Fruit fly (Drosophila melanogaster) whole organism, wandering third instar larva: ENCODE results near the gene Tlk.
A peak's percentile ranks its signal among the peaks of the same experiment; 100 is the strongest.

Experiments used
- Abd-B ChIP-seq: fragments of >200 bp; optimal IDR thresholded peaks from 2 replicates; lab custom pipeline; 2017; ENCODE audit warnings: missing biosample characterization, missing genetic modification characterization
- CG32264 ChIP-seq: fragments of 200-800 bp; sonication (Bioruptor generic); optimal IDR thresholded peaks from 2 replicates; lab custom pipeline; 2016; ENCODE audit warnings: missing biosample characterization, missing genetic modification characterization
- CG9705 ChIP-seq: fragments of 200-800 bp; sonication (Bioruptor generic); optimal IDR thresholded peaks from 2 replicates; lab custom pipeline; 2018; ENCODE audit warnings: missing biosample characterization, mild to moderate bottlenecking, missing genetic modification characterization
- CrebA ChIP-seq: fragments of 200-800 bp; sonication (Bioruptor generic); optimal IDR thresholded peaks from 2 replicates; lab custom pipeline; 2016; ENCODE audit warnings: missing biosample characterization, mild to moderate bottlenecking, missing genetic modification characterization, borderline replicate concordance
- Dfd ChIP-seq: fragments of >200 bp; optimal IDR thresholded peaks from 2 replicates; lab custom pipeline; 2017; ENCODE audit warnings: missing biosample characterization, missing genetic modification characterization
- Dif ChIP-seq: fragments of 200-275, 200-300 bp; sonication (Bioruptor generic); optimal IDR thresholded peaks from 2 replicates; lab custom pipeline; 2018; ENCODE audit warnings: missing biosample characterization, missing genetic modification characterization; ENCODE audit not compliant: partially characterized antibody
- GATAd ChIP-seq: sonication (Bioruptor generic); optimal IDR thresholded peaks from 2 replicates; lab custom pipeline; 2016; ENCODE audit warnings: missing biosample characterization, missing genetic modification characterization
- HLH106 ChIP-seq: fragments of 200-800 bp; optimal IDR thresholded peaks from 3 replicates; lab custom pipeline; 2019; ENCODE audit warnings: missing biosample characterization, mild to moderate bottlenecking, missing genetic modification characterization, moderate library complexity
- Hnf4 ChIP-seq: fragments of 200-800 bp; sonication (Bioruptor generic); optimal IDR thresholded peaks from 2 replicates; lab custom pipeline; 2016; ENCODE audit warnings: missing biosample characterization, mild to moderate bottlenecking, missing genetic modification characterization
- Hr78 ChIP-seq: fragments of >200 bp; optimal IDR thresholded peaks from 2 replicates; lab custom pipeline; 2017; ENCODE audit warnings: missing biosample characterization, missing genetic modification characterization
- Hr83 ChIP-seq: fragments of 200-300 bp; sonication (Bioruptor generic); optimal IDR thresholded peaks from 2 replicates; lab custom pipeline; 2016; ENCODE audit warnings: missing biosample characterization, mild to moderate bottlenecking, missing genetic modification characterization, moderate library complexity; ENCODE audit not compliant: poor library complexity, severe bottlenecking
- Jra ChIP-seq: sonication (Bioruptor generic); optimal IDR thresholded peaks from 2 replicates; lab custom pipeline; 2016; ENCODE audit warnings: missing biosample characterization, missing genetic modification characterization
- Mio ChIP-seq: sonication (Bioruptor generic); optimal IDR thresholded peaks from 2 replicates; lab custom pipeline; 2016; ENCODE audit warnings: missing biosample characterization, missing genetic modification characterization
- Myc ChIP-seq: fragments of >200 bp; optimal IDR thresholded peaks from 2 replicates; lab custom pipeline; 2017
- N ChIP-seq: fragments of >200 bp; optimal IDR thresholded peaks from 2 replicates; lab custom pipeline; 2018; ENCODE audit warnings: missing biosample characterization, missing external identifiers, missing genetic modification characterization
- OdsH ChIP-seq: fragments of 200-800 bp; sonication (Bioruptor generic); optimal IDR thresholded peaks from 2 replicates; lab custom pipeline; 2016; ENCODE audit warnings: missing biosample characterization, mild to moderate bottlenecking, missing genetic modification characterization
- Rel ChIP-seq, 2 experiments: fragments of 200-800 bp; sonication (Bioruptor generic) in 1 of 2; optimal IDR thresholded peaks; 2 replicates in 1 of 2; 3 replicates in 1 of 2; lab custom pipeline; 2016 to 2019; ENCODE audit warnings: mild to moderate bottlenecking in 2 of 2, missing biosample characterization in 2 of 2, missing genetic modification characterization in 2 of 2, moderate library complexity in 1 of 2
- Sp1 ChIP-seq: fragments of 200-800 bp; sonication (Bioruptor generic); optimal IDR thresholded peaks from 3 replicates; lab custom pipeline; 2019; ENCODE audit warnings: missing biosample characterization, mild to moderate bottlenecking, missing genetic modification characterization, moderate library complexity
- Vsx2 ChIP-seq: fragments of 200-300, 225-300 bp; sonication (Bioruptor generic); optimal IDR thresholded peaks from 2 replicates; lab custom pipeline; 2018; ENCODE audit warnings: missing biosample characterization, missing genetic modification characterization; ENCODE audit not compliant: partially characterized antibody
- br ChIP-seq: fragments of 200-800 bp; sonication (Bioruptor generic); optimal IDR thresholded peaks from 2 replicates; lab custom pipeline; 2016; ENCODE audit warnings: missing biosample characterization, missing genetic modification characterization
- brk ChIP-seq: fragments of 200-800 bp; sonication (Bioruptor generic); optimal IDR thresholded peaks from 2 replicates; lab custom pipeline; 2016; ENCODE audit warnings: missing biosample characterization, mild to moderate bottlenecking, missing genetic modification characterization
- dl ChIP-seq, 2 experiments: fragments of 175-275, 200-275 bp in 1 of 2; fragments of 200-275 bp in 1 of 2; sonication (Bioruptor generic); optimal IDR thresholded peaks; lab custom pipeline; 2018; ENCODE audit warnings: mild to moderate bottlenecking in 2 of 2, missing biosample characterization in 2 of 2, missing genetic modification characterization in 2 of 2, moderate library complexity in 2 of 2; ENCODE audit not compliant: partially characterized antibody in 2 of 2, insufficient read depth in 1 of 2
- dmrt93B ChIP-seq: fragments of 200-800 bp; sonication (Bioruptor generic); optimal IDR thresholded peaks from 2 replicates; lab custom pipeline; 2018; ENCODE audit warnings: missing biosample characterization, mild to moderate bottlenecking, missing genetic modification characterization
- dsf ChIP-seq: sonication (Bioruptor generic); optimal IDR thresholded peaks from 2 replicates; lab custom pipeline; 2016; ENCODE audit warnings: missing biosample characterization, missing genetic modification characterization, borderline replicate concordance
- ey ChIP-seq: fragments of 200-800 bp; sonication (Bioruptor generic); optimal IDR thresholded peaks from 2 replicates; lab custom pipeline; 2016; ENCODE audit warnings: missing biosample characterization, missing genetic modification characterization
- foxo ChIP-seq, 2 experiments: fragments of 200-800 bp; sonication (Bioruptor generic); optimal IDR thresholded peaks; 2 replicates in 1 of 2; 3 replicates in 1 of 2; lab custom pipeline; 2016 to 2017; ENCODE audit warnings: missing biosample characterization in 2 of 2, missing genetic modification characterization in 2 of 2
- fru ChIP-seq: fragments of 200-800 bp; sonication (Bioruptor generic); optimal IDR thresholded peaks from 3 replicates; lab custom pipeline; 2016; ENCODE audit warnings: missing biosample characterization, mild to moderate bottlenecking, missing genetic modification characterization
- h ChIP-seq: fragments of 200-800 bp; sonication (Bioruptor generic); optimal IDR thresholded peaks from 3 replicates; lab custom pipeline; 2016; ENCODE audit warnings: missing biosample characterization, mild to moderate bottlenecking, missing genetic modification characterization
- jim ChIP-seq: fragments of 175-275, 200-325 bp; sonication (Bioruptor generic); optimal IDR thresholded peaks from 2 replicates; lab custom pipeline; 2016; ENCODE audit warnings: missing biosample characterization, mild to moderate bottlenecking, missing genetic modification characterization
- lola ChIP-seq: fragments of >200 bp; optimal IDR thresholded peaks from 2 replicates; lab custom pipeline; 2017; ENCODE audit warnings: missing biosample characterization, missing genetic modification characterization
- pan ChIP-seq: fragments of >200 bp; optimal IDR thresholded peaks from 2 replicates; lab custom pipeline; 2017
- psq ChIP-seq: fragments of 200-800 bp; sonication (Bioruptor generic); optimal IDR thresholded peaks from 3 replicates; lab custom pipeline; 2017; ENCODE audit warnings: missing biosample characterization, mild to moderate bottlenecking, missing genetic modification characterization, moderate library complexity
- rgr ChIP-seq: fragments of 200-800 bp; sonication (Bioruptor generic); optimal IDR thresholded peaks from 3 replicates; lab custom pipeline; 2016; ENCODE audit warnings: missing biosample characterization, mild to moderate bottlenecking, missing genetic modification characterization
- sage ChIP-seq: fragments of 200-800 bp; sonication (Bioruptor generic); optimal IDR thresholded peaks from 2 replicates; lab custom pipeline; 2016; ENCODE audit warnings: missing biosample characterization, mild to moderate bottlenecking, missing genetic modification characterization
- sv ChIP-seq: fragments of 200-800 bp; sonication (Bioruptor generic); optimal IDR thresholded peaks from 3 replicates; lab custom pipeline; 2016; ENCODE audit warnings: missing biosample characterization, missing genetic modification characterization
- tai ChIP-seq: sonication (Bioruptor generic); optimal IDR thresholded peaks from 2 replicates; lab custom pipeline; 2016; ENCODE audit warnings: missing biosample characterization, missing genetic modification characterization
- usp ChIP-seq: fragments of >200 bp; optimal IDR thresholded peaks from 2 replicates; lab custom pipeline; 2017; ENCODE audit warnings: missing biosample characterization, missing genetic modification characterization
- woc ChIP-seq: sonication (Bioruptor generic); optimal IDR thresholded peaks from 2 replicates; lab custom pipeline; 2016; ENCODE audit warnings: missing biosample characterization, mild to moderate bottlenecking, missing genetic modification characterization

The Tlk gene

DNA sequence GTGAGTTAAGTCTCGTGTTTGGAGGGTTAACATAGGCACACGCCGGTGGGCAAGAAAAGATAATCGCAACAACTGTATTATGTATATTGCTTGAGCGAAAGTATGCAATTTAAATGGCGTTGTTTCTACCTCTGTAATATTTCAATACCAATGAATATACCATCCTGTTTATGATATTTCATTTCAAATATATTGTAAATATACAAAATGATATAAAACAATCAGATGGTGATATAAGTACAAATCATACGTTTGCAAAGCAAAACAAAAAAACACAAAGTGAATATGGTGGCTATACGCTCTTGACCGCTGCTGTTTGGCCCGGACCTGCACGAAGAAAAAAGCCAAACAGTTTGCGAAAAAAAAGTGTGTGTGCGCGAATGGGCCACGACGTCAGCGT lies 28.4 kb downstream of the Tlk start:
- TF ChIP-seq Sp1 (peak; percentile 94), rgr (GFP tag; lab: Kevin White, UChicago) (peak; percentile 88), dsf (GFP tag; lab: Kevin White, UChicago) (peak; percentile 58), Hr78 (GFP tag; lab: Kevin White, UChicago) (no peak), Hr83 (GFP tag; lab: Kevin White, UChicago) (no peak), sage (GFP tag; lab: Kevin White, UChicago) (peak; percentile 77), Abd-B (GFP tag; lab: Kevin White, UChicago) (no peak), CG32264 (GFP tag; lab: Kevin White, UChicago) (peak; percentile 68), N (GFP tag; lab: Kevin White, UChicago) (no peak), OdsH (GFP tag; lab: Kevin White, UChicago) (peak; percentile 82), Dfd (peak; percentile 78), GATAd (no peak), Jra (GFP tag; lab: Kevin White, UChicago) (peak; percentile 18), Hnf4 (peak; percentile 69), tai (peak; percentile 65), usp (GFP tag; lab: Kevin White, UChicago) (no peak), fru (GFP tag; lab: Kevin White, UChicago) (peak; percentile 89), dl (GFP tag; optimal IDR thresholded peaks at IDR 0.05; lab: Kevin White, UChicago; ENCODE audit: insufficient read depth in 1 of 2, partially characterized antibody in 2 of 2) (no peak), psq (peak; percentile 76), Mio (GFP tag; lab: Kevin White, UChicago) (no peak), ey (GFP tag; lab: Kevin White, UChicago) (peak; percentile 87), sv (no peak), h (peak; percentile 89), brk (GFP tag; lab: Kevin White, UChicago) (peak; percentile 60), pan (no peak), CG9705 (GFP tag; lab: Kevin White, UChicago) (peak; percentile 74), HLH106 (tag; lab: Kevin White, UChicago) (peak; percentile 92), woc (GFP tag; lab: Kevin White, UChicago) (peak; percentile 79), dmrt93B (GFP tag; lab: Kevin White, UChicago) (peak; percentile 89), jim (no peak), Myc (lab: Kevin White, UChicago) (no peak), Dif (no peak), br (GFP tag; lab: Kevin White, UChicago) (peak; percentile 82), Vsx2 (GFP tag; lab: Kevin White, UChicago) (no peak), Rel (GFP tag; optimal IDR thresholded peaks at IDR 0.05; lab: Kevin White, UChicago) (peak; percentile 82), Rel (tag; optimal IDR thresholded peaks at IDR 0.05; lab: Kevin White, UChicago) (peak; percentile 49), lola (GFP tag; lab: Kevin White, UChicago) (no peak), CrebA (GFP tag; lab: Kevin White, UChicago) (peak; percentile 77), foxo (GFP tag; optimal IDR thresholded peaks at IDR 0.05; lab: Kevin White, UChicago) (peak; percentile 3 to 91)

DNA sequence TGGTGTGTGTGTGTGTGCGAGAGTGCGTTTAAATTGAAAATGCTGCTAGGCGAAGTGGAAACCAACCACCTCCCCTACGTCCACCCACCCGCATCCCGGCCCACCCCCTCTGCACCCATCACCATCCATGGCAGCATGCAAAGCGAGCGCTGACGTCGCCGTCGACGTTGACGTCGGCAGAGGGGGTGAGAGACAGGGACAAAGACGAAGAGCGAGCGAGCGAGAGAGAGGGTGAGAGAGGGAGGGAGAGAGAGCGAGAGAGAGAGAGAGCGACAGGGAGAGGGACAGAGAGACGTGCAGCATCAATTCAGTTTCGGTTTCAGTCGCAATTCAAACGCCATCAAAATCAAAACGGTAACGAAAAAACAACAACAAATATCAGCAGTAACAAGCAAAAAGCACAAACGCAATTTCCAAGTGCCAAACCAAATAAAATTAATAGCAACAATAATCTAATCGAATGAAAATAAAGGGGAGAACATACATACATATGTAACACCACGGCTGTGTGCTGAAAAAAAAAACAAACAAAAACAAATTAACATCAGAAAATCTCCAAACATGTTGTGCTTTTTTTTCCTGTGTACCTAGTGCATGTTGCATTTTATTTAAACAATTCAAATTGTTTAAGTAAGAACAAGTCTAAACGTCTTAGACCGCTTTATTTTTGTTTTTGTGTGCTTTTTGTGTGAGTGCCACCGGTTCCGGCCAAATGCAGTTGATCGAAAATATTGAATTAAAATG lies 29.1 kb downstream of the Tlk start:
- no peak for TF ChIP-seq jim
- no peak for TF ChIP-seq brk (GFP tag; lab: Kevin White, UChicago)
- peak; percentile 31 to 92 for TF ChIP-seq dl (GFP tag; optimal IDR thresholded peaks at IDR 0.05; lab: Kevin White, UChicago; ENCODE audit: insufficient read depth in 1 of 2, partially characterized antibody in 2 of 2)
- no peak for TF ChIP-seq Rel (GFP tag; optimal IDR thresholded peaks at IDR 0.05; lab: Kevin White, UChicago)
- peak; percentile 31 for TF ChIP-seq Rel (tag; optimal IDR thresholded peaks at IDR 0.05; lab: Kevin White, UChicago)
- peak; percentile 31 for TF ChIP-seq Hr83 (GFP tag; lab: Kevin White, UChicago)
- peak; percentile 95 for TF ChIP-seq Dif
- TF ChIP-seq psq = peak; percentile 14
- TF ChIP-seq Vsx2 (GFP tag; lab: Kevin White, UChicago) = peak; percentile 25
- TF ChIP-seq h = peak; percentile 13
- no peak for TF ChIP-seq CrebA (GFP tag; lab: Kevin White, UChicago)
